Worm (Caenorhabditis elegans) whole organism, L4 larva: Measurements from ENCODE around the gene fli-1.

Source experiments
- Y105C5A.15 ChIP-seq: fragments of 200-800 bp; sonication (Bioruptor generic); IDR thresholded peaks from 2 replicates; pipeline ENCODE4 v1.3.6; 2022; ENCODE audit warnings: missing genetic modification characterization, missing compliant biosample characterization
- aly-2 ChIP-seq: sonication (generic microtip); optimal IDR thresholded peaks from 2 replicates; lab custom pipeline; 2018; ENCODE audit warnings: missing biosample characterization, missing genetic modification characterization
- jun-1 ChIP-seq: fragments of 150-350 bp; optimal IDR thresholded peaks from 2 replicates; lab custom pipeline; 2014; ENCODE audit warnings: missing biosample characterization, missing genetic modification reagents, missing genetic modification characterization
- lsy-2 ChIP-seq, 2 experiments: fragments of 150-350 bp in 1 of 2; sonication (generic microtip) in 1 of 2; optimal IDR thresholded peaks; 2 replicates each; lab custom pipeline; 2014 to 2017; ENCODE audit warnings: missing biosample characterization in 2 of 2, missing genetic modification characterization in 2 of 2
- nhr-10 ChIP-seq: fragments of 150-350 bp; optimal IDR thresholded peaks from 2 replicates; lab custom pipeline; 2014; ENCODE audit warnings: missing biosample characterization, missing genetic modification characterization
- nhr-11 ChIP-seq: fragments of 150-350 bp; optimal IDR thresholded peaks from 2 replicates; lab custom pipeline; 2014; ENCODE audit warnings: missing biosample characterization, missing genetic modification characterization
- nhr-76 ChIP-seq: fragments of 150-350 bp; optimal IDR thresholded peaks from 2 replicates; lab custom pipeline; 2014; ENCODE audit warnings: missing biosample characterization, missing genetic modification characterization
- tra-1 ChIP-seq: fragments of 200-800 bp; sonication (Bioruptor generic); IDR thresholded peaks from 2 replicates; pipeline ENCODE4 v1.3.6; 2022; ENCODE audit warnings: missing genetic modification reagents, missing genetic modification characterization, missing compliant biosample characterization
- unc-62 ChIP-seq, 3 experiments: fragments of 150-350 bp in 1 of 3; sonication (generic microtip); optimal IDR thresholded peaks in 2 of 3; peaks in 1 of 3; 1 replicate in 1 of 3; 2 replicates in 2 of 3; lab custom pipeline; 2014 to 2017; ENCODE audit warnings: missing biosample characterization in 3 of 3, missing genetic modification characterization in 3 of 3, missing genetic modification reagents in 3 of 3, missing genotype in 1 of 3
- zag-1 ChIP-seq: fragments of 150-350 bp; optimal IDR thresholded peaks from 2 replicates; lab custom pipeline; 2014; ENCODE audit warnings: missing biosample characterization, missing genetic modification characterization
- ztf-11 ChIP-seq: fragments of 150-350 bp; optimal IDR thresholded peaks from 2 replicates; lab custom pipeline; 2014; ENCODE audit warnings: missing biosample characterization, missing genetic modification characterization

ce11 chrIII:8643639-8644038 lies 39.9 kb downstream of the fli-1 start, which contains the start of gene twk-7:
- no peak for TF ChIP-seq unc-62 (GFP tag; optimal IDR thresholded peaks at IDR 0.05 in 1 of 2; lab: Kevin White, UChicago)
- TF ChIP-seq unc-62 (tag; optimal IDR thresholded peaks at IDR 0.05; lab: Kevin White, UChicago) = no peak
- no peak for TF ChIP-seq ztf-11
- TF ChIP-seq tra-1 (GFP tag; lab: Robert Waterston, UW) = no peak
- TF ChIP-seq Y105C5A.15 = no peak
- TF ChIP-seq nhr-10 (tag; lab: Kevin White, UChicago) = no peak
- no peak for TF ChIP-seq lsy-2 (tag; optimal IDR thresholded peaks at IDR 0.05; lab: Kevin White, UChicago)
- no peak for TF ChIP-seq aly-2 (tag; lab: Kevin White, UChicago)
- no peak for TF ChIP-seq nhr-76 (tag; lab: Kevin White, UChicago)
- TF ChIP-seq zag-1 (tag; lab: Kevin White, UChicago) = no peak
- no peak for TF ChIP-seq jun-1 (tag; lab: Kevin White, UChicago)
- no peak for TF ChIP-seq nhr-11 (tag; lab: Kevin White, UChicago)
